Fruit fly (Drosophila melanogaster): Measurements from ENCODE around the gene Naa30A.

Gene Naa30A

DNA sequence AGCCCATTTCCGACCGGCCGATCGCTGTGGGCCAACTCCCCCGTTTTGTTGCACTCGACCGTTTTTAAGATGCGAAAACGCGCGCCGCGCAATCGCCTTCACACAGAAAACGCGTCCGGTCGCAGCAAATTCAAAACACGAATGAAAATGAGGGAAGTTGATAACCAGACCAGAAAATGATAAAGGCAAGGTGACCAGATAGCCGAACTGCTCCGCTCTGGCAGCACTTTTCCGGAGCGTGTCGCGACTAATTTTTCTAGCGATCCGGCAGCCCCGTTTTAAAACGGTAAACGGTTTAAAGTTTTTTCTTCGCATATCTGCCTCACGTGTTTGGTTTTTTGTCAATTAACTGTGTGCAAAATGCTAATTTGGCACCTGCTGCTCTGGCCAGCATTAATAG, 19.7 kb upstream of the Naa30A start, which contains the start of gene DAAM (continued):
- TF ChIP-seq CG1832 (GFP tag; optimal IDR thresholded peaks at IDR 0.05) (no peak), CG30431 (GFP tag; optimal IDR thresholded peaks at IDR 0.05) (no peak), vfl (GFP tag; optimal IDR thresholded peaks at IDR 0.05) (peak; percentile 45), Poxn (GFP tag; IDR thresholded peaks at IDR 0.05) (no peak), NC2β (GFP tag; optimal IDR thresholded peaks at IDR 0.05) (peak; percentile 51), Dip2 (GFP tag; IDR thresholded peaks at IDR 0.05) (no peak), zen2 (GFP tag; IDR thresholded peaks at IDR 0.05; ENCODE audit: partially characterized antibody) (no peak), salm (tag; optimal IDR thresholded peaks at IDR 0.05) (no peak), CG16863 (GFP tag; optimal IDR thresholded peaks at IDR 0.05) (no peak), CG3995 (GFP tag; optimal IDR thresholded peaks at IDR 0.05) (peak; percentile 25), CG14667 (GFP tag; IDR thresholded peaks at IDR 0.05) (no peak), CG14965 (GFP tag; optimal IDR thresholded peaks at IDR 0.05; ENCODE audit: borderline replicate concordance) (no peak), Dad (GFP tag; optimal IDR thresholded peaks at IDR 0.05) (peak; percentile 24), CG33213 (GFP tag; optimal IDR thresholded peaks at IDR 0.05) (peak; percentile 80), sna (GFP tag; IDR thresholded peaks at IDR 0.05; ENCODE audit: partially characterized antibody) (no peak), CG15696 (tag; optimal IDR thresholded peaks at IDR 0.05) (peak; percentile 1), CG17802 (tag; optimal IDR thresholded peaks at IDR 0.05) (no peak), CG13296 (GFP tag; optimal IDR thresholded peaks at IDR 0.05) (no peak), MTF-1 (GFP tag; optimal IDR thresholded peaks at IDR 0.05; ENCODE audit: borderline replicate concordance) (peak; percentile 26), CG10431 (GFP tag; optimal IDR thresholded peaks at IDR 0.05) (no peak), exex (tag; optimal IDR thresholded peaks at IDR 0.05) (no peak), en (GFP tag; optimal IDR thresholded peaks at IDR 0.05) (no peak)

- no peak for TF ChIP-seq CG9932 (GFP tag; IDR thresholded peaks at IDR 0.05)
- TF ChIP-seq mld (GFP tag; IDR thresholded peaks at IDR 0.05; ENCODE audit: partially characterized antibody) = no peak
- TF ChIP-seq Atf6 (GFP tag; IDR thresholded peaks at IDR 0.05) = no peak
- no peak for TF ChIP-seq CG4282 (GFP tag; optimal IDR thresholded peaks at IDR 0.05)
- no peak for TF ChIP-seq Rfx (GFP tag; IDR thresholded peaks at IDR 0.05)
- TF ChIP-seq HHEX (GFP tag; optimal IDR thresholded peaks at IDR 0.05) = no peak
- no peak for TF ChIP-seq aop (GFP tag; IDR thresholded peaks at IDR 0.05)
- TF ChIP-seq CG8281 (tag; optimal IDR thresholded peaks at IDR 0.05) = no peak
- TF ChIP-seq ATbp (GFP tag; optimal IDR thresholded peaks at IDR 0.05) = no peak
- peak; percentile 58 for TF ChIP-seq Adf1 (GFP tag; IDR thresholded peaks at IDR 0.05)
- no peak for TF ChIP-seq CG10543 (GFP tag; optimal IDR thresholded peaks at IDR 0.05)
- TF ChIP-seq row (GFP tag; IDR thresholded peaks at IDR 0.05) = peak; percentile 12; the same call in 1 of the 3 replicates
- no peak for TF ChIP-seq Awh (GFP tag; IDR thresholded peaks at IDR 0.05)
- TF ChIP-seq CG13296 (GFP tag; optimal IDR thresholded peaks at IDR 0.05) = no peak
- peak; percentile 43; the same call in 1 of the 3 replicates for TF ChIP-seq CG34422 (GFP tag; IDR thresholded peaks at IDR 0.05)
- TF ChIP-seq CG17385 (GFP tag; optimal IDR thresholded peaks at IDR 0.05) = no peak
- no peak for TF ChIP-seq CG34376 (GFP tag; optimal IDR thresholded peaks at IDR 0.05)
- no peak for TF ChIP-seq sna (GFP tag; IDR thresholded peaks at IDR 0.05; ENCODE audit: partially characterized antibody)
- no peak for TF ChIP-seq jigr1 (GFP tag; IDR thresholded peaks at IDR 0.05)
- TF ChIP-seq CG3065 (GFP tag; optimal IDR thresholded peaks at IDR 0.05) = no peak
- TF ChIP-seq inv (GFP tag; IDR thresholded peaks at IDR 0.05; ENCODE audit: partially characterized antibody) = no peak
- no peak for TF ChIP-seq cas (GFP tag; IDR thresholded peaks at IDR 0.05)
- TF ChIP-seq CG16813 (GFP tag; IDR thresholded peaks at IDR 0.05; ENCODE audit: partially characterized antibody) = no peak
- no peak for TF ChIP-seq CG12942 (GFP tag; optimal IDR thresholded peaks at IDR 0.05)
- TF ChIP-seq dpn (GFP tag; optimal IDR thresholded peaks at IDR 0.05) = no peak
- peak; percentile 31; the same call in 1 of the 2 replicates for TF ChIP-seq Drgx (GFP tag; IDR thresholded peaks at IDR 0.05)
- TF ChIP-seq Hsf (GFP tag; optimal IDR thresholded peaks at IDR 0.05) = no peak
- no peak for TF ChIP-seq CG16815 (GFP tag; optimal IDR thresholded peaks at IDR 0.05)
- TF ChIP-seq CG10431 (GFP tag; optimal IDR thresholded peaks at IDR 0.05) = no peak
- TF ChIP-seq Mad (GFP tag; optimal IDR thresholded peaks at IDR 0.05) = no peak
- TF ChIP-seq Doc2 (GFP tag; IDR thresholded peaks at IDR 0.05) = no peak
- no peak for TF ChIP-seq CG17361 (GFP tag; IDR thresholded peaks at IDR 0.05)
These were observed 3.9 kb upstream of the Naa30A start for dm6 chrX:1337998-1338397.

Measured in whole organism, embryonic.